Worm (Caenorhabditis elegans): ENCODE data around the gene srx-18.

DNA sequence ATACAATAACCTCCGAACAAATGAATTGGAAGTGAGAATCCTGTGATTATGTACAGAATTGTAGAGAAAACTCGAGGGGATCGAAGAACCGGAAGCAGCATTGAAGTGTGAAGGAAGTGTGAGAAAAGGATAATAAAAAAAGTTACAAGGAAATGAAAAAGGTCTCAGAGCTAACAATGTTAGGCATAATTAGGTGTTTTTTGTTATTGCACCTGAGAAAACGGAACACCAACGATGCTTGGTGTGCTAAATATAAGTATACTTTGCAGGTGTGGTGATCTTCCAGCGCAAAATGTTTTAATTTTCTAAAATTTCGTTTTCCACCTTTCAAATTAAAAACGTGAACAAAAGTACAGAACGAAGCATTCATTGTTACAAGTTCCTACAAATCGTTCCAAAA, 45.4 kb upstream of the srx-18 start, which contains the start of gene srh-286:
- TF ChIP-seq unc-62 (GFP tag; optimal IDR thresholded peaks at IDR 0.05), result no peak
- TF ChIP-seq lin-39 (tag; optimal IDR thresholded peaks at IDR 0.05), result no peak
- no peak for TF ChIP-seq egl-27 (tag; optimal IDR thresholded peaks at IDR 0.05)

All from whole organism, L2 larva.